Worm (Caenorhabditis elegans): ENCODE data around the gene R13A1.10.
A peak's percentile ranks its signal among the peaks of the same experiment; 100 is the strongest.

Gene R13A1.10

DNA sequence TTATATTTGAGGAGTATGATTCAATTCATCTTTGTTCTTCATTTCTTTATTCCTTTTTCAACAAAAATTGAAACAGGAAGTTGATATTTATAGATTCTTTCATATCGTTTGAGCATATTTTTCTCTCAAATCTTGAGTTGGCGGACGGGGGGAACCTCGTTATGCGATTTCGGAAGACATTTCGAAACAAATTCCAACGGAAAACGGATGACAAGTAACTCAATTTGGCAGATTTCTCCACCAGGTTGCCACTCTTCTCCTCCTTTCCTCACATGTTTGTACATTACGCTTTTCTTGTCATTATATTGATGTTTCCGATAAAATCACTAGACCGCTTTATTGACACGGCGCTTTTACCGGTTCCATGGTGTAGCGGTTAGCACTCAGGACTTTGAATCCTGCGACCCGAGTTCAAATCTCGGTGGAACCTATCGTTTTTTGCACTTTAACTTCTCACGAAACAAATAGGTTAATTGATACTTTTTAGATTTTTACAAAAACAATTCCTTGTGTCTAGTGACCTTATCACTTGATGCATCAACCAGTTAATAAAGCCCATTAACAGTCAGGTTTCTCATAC lies 48.1 kb upstream of the R13A1.10 start (continued):
- TF ChIP-seq pha-4 (GFP tag; IDR thresholded peaks at IDR 0.05) (no peak), pha-4 (tag; optimal IDR thresholded peaks at IDR 0.05) (no peak), daf-12 (tag; optimal IDR thresholded peaks at IDR 0.05) (no peak), ces-1 (GFP tag; optimal IDR thresholded peaks at IDR 0.05) (peak; percentile 33), nhr-111 (GFP tag; optimal IDR thresholded peaks at IDR 0.05) (no peak), daf-19 (GFP tag; conservative IDR thresholded peaks at IDR 0.05) (no peak), set-16 (GFP tag; IDR thresholded peaks at IDR 0.05) (no peak), Y75B8A.6 (GFP tag; IDR thresholded peaks at IDR 0.05) (no peak), tra-1 (GFP tag; IDR thresholded peaks at IDR 0.05) (no peak), pqm-1 (tag; optimal IDR thresholded peaks at IDR 0.05) (no peak), F44E2.7 (GFP tag; IDR thresholded peaks at IDR 0.05) (no peak), spr-1 (tag; optimal IDR thresholded peaks at IDR 0.05) (no peak), lim-7 (GFP tag; IDR thresholded peaks at IDR 0.05) (no peak; the same call in 1 of the 2 replicates), zag-1 (tag; optimal IDR thresholded peaks at IDR 0.05) (no peak), duxl-1 (tag; optimal IDR thresholded peaks at IDR 0.05; ENCODE audit: poor library complexity) (no peak), F10B5.3 (tag; optimal IDR thresholded peaks at IDR 0.05) (no peak), lin-38 (GFP tag; IDR thresholded peaks at IDR 0.05) (no peak; the same call in 1 of the 2 replicates), nhr-77 (tag; optimal IDR thresholded peaks at IDR 0.05) (no peak), F26F4.8 (GFP tag; conservative IDR thresholded peaks at IDR 0.05) (0 out of 2 replicates have a peak, but pooled peaks have one; percentile 33), hlh-11 (tag; optimal IDR thresholded peaks at IDR 0.05) (no peak), ceh-32 (tag; optimal IDR thresholded peaks at IDR 0.05; ENCODE audit: poor library complexity) (no peak), mxl-3 (GFP tag; optimal IDR thresholded peaks at IDR 0.05) (no peak), nhr-237 (tag; optimal IDR thresholded peaks at IDR 0.05) (no peak), Y5F2A.4 (GFP tag; optimal IDR thresholded peaks at IDR 0.05) (no peak)

DNA sequence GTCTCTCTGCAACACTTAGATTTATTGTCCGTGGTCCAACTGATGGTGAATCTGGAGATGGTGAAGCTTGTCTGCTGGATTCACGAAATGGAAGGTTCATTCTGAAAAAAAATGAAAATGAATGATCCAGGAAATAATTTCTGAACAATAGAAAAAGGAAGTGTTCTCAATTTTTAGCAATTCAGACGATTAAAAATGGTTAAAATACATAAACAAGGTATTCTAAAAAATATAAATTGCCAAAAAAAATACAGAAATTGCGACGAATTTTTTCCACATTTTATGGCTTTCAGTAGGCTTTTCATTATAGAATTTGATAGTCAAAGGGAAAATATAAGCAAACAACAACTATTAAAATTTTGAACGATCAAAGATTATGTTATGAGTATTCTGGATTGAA lies 36.2 kb upstream of the R13A1.10 start, which contains the start of gene glb-2:
Gene glb-2, minus strand, starts transcription at position 101 of the 400 bp plus-strand sequence.
- TF ChIP-seq zag-1 (tag; optimal IDR thresholded peaks at IDR 0.05) (no peak), F49E8.2 (tag; optimal IDR thresholded peaks at IDR 0.05; ENCODE audit: borderline replicate concordance) (no peak), ceh-20 (GFP tag; IDR thresholded peaks at IDR 0.05) (no peak), attf-4 (tag; optimal IDR thresholded peaks at IDR 0.05) (no peak), rbr-2 (tag; optimal IDR thresholded peaks at IDR 0.05) (no peak), madf-5 (GFP tag; IDR thresholded peaks at IDR 0.05) (no peak), nhr-10 (tag; optimal IDR thresholded peaks at IDR 0.05) (no peak), lin-38 (GFP tag; IDR thresholded peaks at IDR 0.05) (no peak), nhr-48 (tag; optimal IDR thresholded peaks at IDR 0.05) (no peak), pha-4 (GFP tag; IDR thresholded peaks at IDR 0.05) (no peak), pha-4 (tag; optimal IDR thresholded peaks at IDR 0.05) (no peak), madf-9 (GFP tag; conservative IDR thresholded peaks at IDR 0.05) (no peak), Y48G9A.11 (GFP tag; IDR thresholded peaks at IDR 0.05) (no peak)

DNA sequence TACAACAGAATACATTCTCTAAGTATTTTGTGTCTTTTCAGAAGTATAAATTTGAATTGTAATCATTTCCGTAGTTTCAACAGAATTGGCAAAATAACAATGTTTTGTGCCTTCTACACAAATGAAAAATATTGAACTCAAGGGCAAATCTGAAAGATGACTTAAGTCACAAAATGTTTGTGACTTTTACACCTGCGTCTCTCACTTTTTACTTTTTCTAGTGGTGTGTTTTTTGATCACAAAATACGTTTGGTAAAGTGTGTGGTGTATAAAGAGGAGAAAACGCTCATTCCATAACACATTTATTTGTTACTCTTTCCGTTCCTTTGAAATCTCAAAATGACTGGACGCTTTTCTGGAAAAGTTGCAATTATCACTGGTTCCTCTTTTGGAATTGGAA lies 33.6 kb upstream of the R13A1.10 start, which contains the start of gene C06E4.3:
Gene C06E4.3, plus strand, starts transcription at position 289 of the 400 bp plus-strand sequence.
- TF ChIP-seq mdt-29 (GFP tag; IDR thresholded peaks at IDR 0.05) (no peak), ceh-44 (GFP tag; IDR thresholded peaks at IDR 0.05) (no peak), lin-38 (GFP tag; IDR thresholded peaks at IDR 0.05) (no peak), nhr-102 (tag; optimal IDR thresholded peaks at IDR 0.05) (peak; percentile 71), T20F7.1 (GFP tag; optimal IDR thresholded peaks at IDR 0.05) (no peak), zip-2 (tag; optimal IDR thresholded peaks at IDR 0.05) (no peak), nhr-77 (tag; optimal IDR thresholded peaks at IDR 0.05) (peak; percentile 25), hlh-30 (tag; optimal IDR thresholded peaks at IDR 0.05; ENCODE audit: insufficient read depth) (peak; percentile 5), egl-27 (tag; optimal IDR thresholded peaks at IDR 0.05) (no peak), dmd-8 (GFP tag; IDR thresholded peaks at IDR 0.05) (no peak), dmd-6 (GFP tag; IDR thresholded peaks at IDR 0.05) (peak; percentile 81), nhr-28 (tag; optimal IDR thresholded peaks at IDR 0.05) (peak; percentile 97), aly-2 (tag; optimal IDR thresholded peaks at IDR 0.05) (no peak), nhr-6 (tag; optimal IDR thresholded peaks at IDR 0.05) (no peak), lin-1 (GFP tag; IDR thresholded peaks at IDR 0.05) (no peak), ctbp-1 (GFP tag; IDR thresholded peaks at IDR 0.05) (no peak), lin-15B (tag; optimal IDR thresholded peaks at IDR 0.05) (no peak), F49E8.2 (tag; optimal IDR thresholded peaks at IDR 0.05; ENCODE audit: borderline replicate concordance) (no peak)
